Worm (Caenorhabditis elegans) whole organism, L4 larva: ENCODE results near the gene nduf-11.

Experiments
- F26F4.8 ChIP-seq: fragments of 200-800 bp; sonication (Bioruptor generic); conservative IDR thresholded peaks from 2 replicates; pipeline ENCODE4 v1.3.6; 2022; ENCODE audit warnings: missing genetic modification characterization, missing compliant biosample characterization
- T20F7.1 ChIP-seq: fragments of 200-800 bp; sonication (Bioruptor generic); optimal IDR thresholded peaks from 2 replicates; lab custom pipeline; 2018; ENCODE audit warnings: mild to moderate bottlenecking, missing genetic modification characterization, missing compliant biosample characterization
- T26A8.4 ChIP-seq: fragments of 200-800 bp; sonication (Bioruptor generic); IDR thresholded peaks from 2 replicates; pipeline ENCODE4 v1.3.6; 2022; ENCODE audit warnings: missing genetic modification characterization, missing compliant biosample characterization
- Y105C5A.15 ChIP-seq: fragments of 200-800 bp; sonication (Bioruptor generic); IDR thresholded peaks from 2 replicates; pipeline ENCODE4 v1.3.6; 2022; ENCODE audit warnings: missing genetic modification characterization, missing compliant biosample characterization
- ZK546.5 ChIP-seq, 2 experiments: sonication (generic microtip); optimal IDR thresholded peaks; 2 replicates each; lab custom pipeline; 2017; ENCODE audit warnings: missing biosample characterization in 2 of 2, missing genetic modification characterization in 2 of 2
- aha-1 ChIP-seq: fragments of 150-350 bp; peaks from one replicate; lab custom pipeline; 2014; ENCODE audit warnings: missing biosample characterization, missing genetic modification characterization
- aly-2 ChIP-seq: sonication (generic microtip); optimal IDR thresholded peaks from 2 replicates; lab custom pipeline; 2018; ENCODE audit warnings: missing biosample characterization, missing genetic modification characterization
- ama-1 ChIP-seq: fragments of 150-350 bp; optimal IDR thresholded peaks from 2 replicates; lab custom pipeline; 2014; ENCODE audit warnings: inconsistent platforms, mixed read lengths
- arid-1 ChIP-seq: fragments of 200-800 bp; sonication (Bioruptor generic); conservative IDR thresholded peaks from 2 replicates; pipeline ENCODE4 v1.3.6; 2022; ENCODE audit warnings: missing genetic modification reagents, missing genetic modification characterization, missing compliant biosample characterization
- ceh-62 ChIP-seq: sonication (generic microtip); optimal IDR thresholded peaks from 2 replicates; lab custom pipeline; 2017; ENCODE audit warnings: missing biosample characterization, missing genetic modification characterization
- ceh-82 ChIP-seq: sonication (generic microtip); optimal IDR thresholded peaks from 2 replicates; lab custom pipeline; 2017; ENCODE audit warnings: missing biosample characterization, missing genetic modification characterization
- ces-1 ChIP-seq: fragments of 150-350 bp; sonication (generic microtip); optimal IDR thresholded peaks from 4 replicates; lab custom pipeline; 2014; ENCODE audit warnings: missing biosample characterization, missing genetic modification reagents, missing genetic modification characterization
- cey-2 ChIP-seq: sonication (generic microtip); optimal IDR thresholded peaks from 3 replicates; lab custom pipeline; 2017; ENCODE audit warnings: missing genetic modification characterization, mild to moderate bottlenecking, missing compliant biosample characterization, antibody characterized with exemption, borderline replicate concordance; ENCODE audit not compliant: insufficient read depth
- daf-16 ChIP-seq, 3 experiments: sonication (generic microtip); optimal IDR thresholded peaks; 2 replicates each; lab custom pipeline; 2016 to 2017; ENCODE audit warnings: missing genetic modification characterization in 3 of 3, missing genetic modification reagents in 3 of 3, mild to moderate bottlenecking in 2 of 3, missing compliant biosample characterization in 2 of 3, missing biosample characterization in 1 of 3, moderate library complexity in 1 of 3
- daf-8 ChIP-seq: fragments of 200-800 bp; sonication (Bioruptor generic); IDR thresholded peaks from 2 replicates; pipeline ENCODE4 v1.3.6; 2022; ENCODE audit warnings: missing genetic modification characterization, missing compliant biosample characterization
- dmd-8 ChIP-seq: fragments of 200-800 bp; sonication (Bioruptor generic); IDR thresholded peaks from 2 replicates; pipeline ENCODE4 v1.3.6; 2022; ENCODE audit warnings: missing genetic modification characterization, missing compliant biosample characterization
- dmd-9 ChIP-seq: fragments of 200-800 bp; sonication (Bioruptor generic); IDR thresholded peaks from 2 replicates; pipeline ENCODE4 v1.3.6; 2022; ENCODE audit warnings: missing genetic modification reagents, missing genetic modification characterization, missing compliant biosample characterization
- duxl-1 ChIP-seq: sonication (generic microtip); optimal IDR thresholded peaks from 2 replicates; lab custom pipeline; 2016; ENCODE audit warnings: mild to moderate bottlenecking, missing genetic modification characterization, moderate library complexity, missing compliant biosample characterization; ENCODE audit not compliant: poor library complexity
- dve-1 ChIP-seq: sonication (generic microtip); optimal IDR thresholded peaks from 2 replicates; lab custom pipeline; 2017; ENCODE audit warnings: antibody characterized with exemption, mild to moderate bottlenecking, missing genetic modification characterization, missing compliant biosample characterization; ENCODE audit not compliant: insufficient read depth
- hlh-11 ChIP-seq: fragments of 200-800 bp; sonication (Bioruptor generic); optimal IDR thresholded peaks from 2 replicates; lab custom pipeline; 2018; ENCODE audit warnings: mild to moderate bottlenecking, missing genetic modification characterization, missing compliant biosample characterization
- hmg-1.1 ChIP-seq: fragments of 200-800 bp; sonication (Bioruptor generic); IDR thresholded peaks from 2 replicates; pipeline ENCODE4 v1.3.6; 2022; ENCODE audit warnings: missing genetic modification reagents, missing genetic modification characterization, missing compliant biosample characterization
- lin-1 ChIP-seq: fragments of 200-800 bp; sonication (Bioruptor generic); IDR thresholded peaks from 2 replicates; pipeline ENCODE4 v1.3.6; 2022; ENCODE audit warnings: missing genetic modification reagents, missing genetic modification characterization, missing compliant biosample characterization
- lin-38 ChIP-seq: fragments of 200-800 bp; sonication (Bioruptor generic); IDR thresholded peaks from 2 replicates; pipeline ENCODE4 v1.3.6; 2022; ENCODE audit warnings: missing genetic modification reagents, missing genetic modification characterization, missing compliant biosample characterization
- lin-39 ChIP-seq: fragments of 150-350 bp; optimal IDR thresholded peaks from 2 replicates; lab custom pipeline; 2014; ENCODE audit warnings: missing biosample characterization, missing genetic modification reagents, missing genetic modification characterization
- madf-5 ChIP-seq, 2 experiments: fragments of 200-800 bp; sonication (Bioruptor generic); IDR thresholded peaks; 2 replicates each; pipeline ENCODE4 v1.3.6; 2022; ENCODE audit warnings: missing compliant biosample characterization in 2 of 2, missing genetic modification characterization in 2 of 2
- mxl-2 ChIP-seq: fragments of 200-800 bp; sonication (Bioruptor generic); conservative IDR thresholded peaks from 2 replicates; pipeline ENCODE4 v1.3.6; 2022; ENCODE audit warnings: missing genetic modification reagents, missing genetic modification characterization, missing compliant biosample characterization
- nhr-111 ChIP-seq: fragments of 200-800 bp; sonication (Bioruptor generic); optimal IDR thresholded peaks from 2 replicates; lab custom pipeline; 2018; ENCODE audit warnings: mild to moderate bottlenecking, missing genetic modification characterization, missing compliant biosample characterization
- nhr-25 ChIP-seq: sonication (generic microtip); optimal IDR thresholded peaks from 2 replicates; lab custom pipeline; 2017; ENCODE audit warnings: missing genetic modification characterization, mild to moderate bottlenecking, missing compliant biosample characterization, antibody characterized with exemption, moderate library complexity, borderline replicate concordance; ENCODE audit not compliant: insufficient read depth
- nhr-28 ChIP-seq: fragments of 150-350 bp; optimal IDR thresholded peaks from 2 replicates; lab custom pipeline; 2014; ENCODE audit warnings: missing biosample characterization, missing genetic modification characterization
- nhr-41 ChIP-seq: fragments of 200-800 bp; sonication (Bioruptor generic); IDR thresholded peaks from 2 replicates; pipeline ENCODE4 v1.3.6; 2022; ENCODE audit warnings: missing genetic modification reagents, missing genetic modification characterization, missing compliant biosample characterization
- nhr-77 ChIP-seq: fragments of 150-350 bp; optimal IDR thresholded peaks from 2 replicates; lab custom pipeline; 2014; ENCODE audit warnings: missing biosample characterization, missing genetic modification characterization
- pqm-1 ChIP-seq: sonication (generic microtip); optimal IDR thresholded peaks from 2 replicates; lab custom pipeline; 2017; ENCODE audit warnings: missing biosample characterization, missing genetic modification characterization
- set-16 ChIP-seq: fragments of 200-800 bp; sonication (Bioruptor generic); IDR thresholded peaks from 2 replicates; pipeline ENCODE4 v1.3.6; 2022; ENCODE audit warnings: missing genetic modification reagents, missing genetic modification characterization, missing compliant biosample characterization
- snpc-1.2 ChIP-seq: fragments of 200-800 bp; sonication (Bioruptor generic); IDR thresholded peaks from 2 replicates; pipeline ENCODE4 v1.3.6; 2022; ENCODE audit warnings: missing genetic modification reagents, missing genetic modification characterization, missing compliant biosample characterization
- spr-1 ChIP-seq: sonication (generic microtip); optimal IDR thresholded peaks from 2 replicates; lab custom pipeline; 2016; ENCODE audit warnings: mild to moderate bottlenecking, missing genetic modification characterization, missing compliant biosample characterization
- spr-3 ChIP-seq: fragments of 200-800 bp; sonication (Bioruptor generic); optimal IDR thresholded peaks from 2 replicates; lab custom pipeline; 2018; ENCODE audit warnings: mild to moderate bottlenecking, missing genetic modification characterization, missing compliant biosample characterization
- tra-1 ChIP-seq: fragments of 200-800 bp; sonication (Bioruptor generic); IDR thresholded peaks from 2 replicates; pipeline ENCODE4 v1.3.6; 2022; ENCODE audit warnings: missing genetic modification reagents, missing genetic modification characterization, missing compliant biosample characterization
- unc-130 ChIP-seq: sonication (generic microtip); optimal IDR thresholded peaks from 2 replicates; lab custom pipeline; 2016; ENCODE audit warnings: missing genetic modification reagents, missing genetic modification characterization, missing compliant biosample characterization
- unc-39 ChIP-seq: sonication (generic microtip); optimal IDR thresholded peaks from 2 replicates; lab custom pipeline; 2017; ENCODE audit warnings: missing biosample characterization, missing genetic modification characterization
- vab-7 ChIP-seq: fragments of 200-800 bp; sonication (Bioruptor generic); IDR thresholded peaks from 2 replicates; pipeline ENCODE4 v1.3.6; 2022; ENCODE audit warnings: missing genetic modification reagents, missing genetic modification characterization, missing compliant biosample characterization
- ztf-11 ChIP-seq: fragments of 150-350 bp; optimal IDR thresholded peaks from 2 replicates; lab custom pipeline; 2014; ENCODE audit warnings: missing biosample characterization, missing genetic modification characterization

Gene nduf-11

ce11 chrII:11337497-11338040, 7.9 kb downstream of the nduf-11 start, which contains the start of gene sqt-1:
Gene sqt-1 (minus strand): TSS chrII:11337837.
- TF ChIP-seq ZK546.5 (tag; optimal IDR thresholded peaks at IDR 0.05; lab: Kevin White, UChicago) (no peak), tra-1 (GFP tag; lab: Robert Waterston, UW) (no peak), T26A8.4 (peak; percentile 57), lin-39 (tag; lab: Kevin White, UChicago) (no peak), hlh-11 (tag; lab: Kevin White, UChicago) (peak; percentile 23), pqm-1 (tag; lab: Kevin White, UChicago) (no peak), Y105C5A.15 (GFP tag; lab: Robert Waterston, UW) (no peak), nhr-25 (no peak), spr-1 (peak; percentile 38), unc-39 (tag; lab: Kevin White, UChicago) (no peak), T20F7.1 (GFP tag; lab: Kevin White, UChicago) (no peak), ces-1 (no peak), ama-1 (peak; percentile 20)

DNA sequence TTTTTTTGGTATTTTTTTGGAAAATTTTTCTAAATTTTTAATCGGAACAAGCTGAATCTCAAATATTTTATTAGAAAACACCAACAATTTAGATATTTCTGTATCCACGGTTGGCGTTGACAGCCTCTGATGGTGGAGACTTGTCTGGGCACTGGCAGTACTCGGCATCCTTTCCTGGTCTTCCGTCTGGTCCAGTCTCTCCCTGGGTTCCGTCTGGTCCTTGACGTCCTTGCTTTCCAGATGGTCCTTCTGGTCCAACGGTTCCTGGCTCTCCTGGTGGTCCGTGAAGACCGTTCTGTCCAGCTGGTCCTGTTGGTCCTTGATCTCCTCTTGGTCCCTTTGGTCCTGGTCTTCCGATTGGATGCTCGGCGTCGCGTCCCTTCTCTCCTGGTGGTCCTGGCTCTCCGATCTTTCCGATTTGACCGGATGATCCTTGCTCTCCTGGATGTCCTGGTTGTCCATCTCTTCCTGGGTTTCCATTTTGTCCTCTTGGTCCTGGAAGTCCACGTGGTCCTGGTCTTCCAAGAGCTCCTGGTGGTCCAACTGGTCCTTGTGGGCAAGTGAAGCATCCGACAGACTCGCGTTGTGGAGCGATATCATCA, 8.7 kb downstream of the nduf-11 start:
- TF ChIP-seq nhr-77 (no peak), daf-8 (GFP tag; lab: Robert Waterston, UW) (no peak), dmd-8 (GFP tag; lab: Robert Waterston, UW) (no peak), lin-1 (GFP tag; lab: Robert Waterston, UW) (no peak), duxl-1 (tag; lab: Kevin White, UChicago) (no peak), aly-2 (no peak), unc-130 (no peak), ceh-82 (no peak), set-16 (GFP tag; lab: Robert Waterston, UW) (peak; percentile 85), mxl-2 (0 out of 2 replicates have a peak, but pooled peaks have one; percentile 5), madf-5 (GFP tag; IDR thresholded peaks at IDR 0.05; lab: Robert Waterston, UW) (no peak), snpc-1.2 (GFP tag; lab: Robert Waterston, UW) (no peak), cey-2 (tag; lab: Kevin White, UChicago) (no peak), ama-1 (no peak), vab-7 (GFP tag; lab: Robert Waterston, UW) (no peak), arid-1 (GFP tag; lab: Robert Waterston, UW) (no peak), dmd-9 (GFP tag; lab: Robert Waterston, UW) (no peak), ceh-62 (tag; lab: Kevin White, UChicago) (no peak), aha-1 (tag; lab: Kevin White, UChicago) (peak; percentile 91), nhr-111 (no peak), nhr-41 (GFP tag; lab: Robert Waterston, UW) (no peak), lin-39 (tag; lab: Kevin White, UChicago) (no peak), ztf-11 (tag; lab: Kevin White, UChicago) (no peak), spr-3 (peak; percentile 3), F26F4.8 (GFP tag; lab: Robert Waterston, UW) (no peak), hmg-1.1 (GFP tag; lab: Robert Waterston, UW) (no peak), nhr-28 (tag; lab: Kevin White, UChicago) (no peak), lin-38 (no peak), pqm-1 (tag; lab: Kevin White, UChicago) (no peak), tra-1 (GFP tag; lab: Robert Waterston, UW) (no peak), unc-39 (tag; lab: Kevin White, UChicago) (no peak), daf-16 (GFP tag; optimal IDR thresholded peaks at IDR 0.05; lab: Kevin White, UChicago) (no peak), daf-16 (tag; optimal IDR thresholded peaks at IDR 0.05; lab: Kevin White, UChicago) (no peak), dve-1 (tag; lab: Kevin White, UChicago) (no peak)
